Worm (Caenorhabditis elegans) whole organism, L4/young adult: ENCODE data around the gene C33E10.8.

Experiments
- dao-5 ChIP-seq: sonication (generic microtip); optimal IDR thresholded peaks from 2 replicates; lab custom pipeline; 2016; ENCODE audit warnings: missing genotype, missing genetic modification characterization, moderate library complexity, missing compliant biosample characterization
- him-1 ChIP-seq: sonication (generic microtip); optimal IDR thresholded peaks from 2 replicates; lab custom pipeline; 2016; ENCODE audit warnings: missing genotype, missing genetic modification reagents, missing genetic modification characterization, missing compliant biosample characterization

ce11 chrX:17294019-17294418 is 609 bp downstream of the C33E10.8 start:
- TF ChIP-seq him-1 (tag; lab: Kevin White, UChicago), result no peak
- no peak for TF ChIP-seq dao-5 (tag; lab: Kevin White, UChicago)
